Fruit fly (Drosophila melanogaster) whole organism, embryonic: ENCODE data around the gene bib.
A peak's percentile ranks its signal among the peaks of the same experiment; 100 is the strongest.

Experiments used
- Blimp-1 ChIP-seq: fragments of 200-800 bp; sonication (Bioruptor generic); optimal IDR thresholded peaks from 3 replicates; lab custom pipeline; 2018; ENCODE audit warnings: missing biosample characterization, missing genetic modification characterization, mild to moderate bottlenecking, moderate library complexity, missing genetic modification reagents
- Bteb2 ChIP-seq: fragments of 200-800 bp; sonication (Bioruptor generic); optimal IDR thresholded peaks from 2 replicates; lab custom pipeline; 2016; ENCODE audit warnings: missing biosample characterization, missing genetic modification characterization
- CG11093 ChIP-seq: fragments of 200-800 bp; sonication (Bioruptor generic); IDR thresholded peaks from 3 replicates; pipeline ENCODE4 v1.3.6; 2022; ENCODE audit warnings: missing biosample characterization, missing genetic modification characterization
- CG11723 ChIP-seq: fragments of 200-800 bp; sonication (Bioruptor generic); optimal IDR thresholded peaks from 2 replicates; lab custom pipeline; 2017; ENCODE audit warnings: missing biosample characterization, mild to moderate bottlenecking, missing genetic modification characterization
- CG12299 ChIP-seq: fragments of 200-800 bp; sonication (Bioruptor generic); optimal IDR thresholded peaks from 2 replicates; lab custom pipeline; 2018; ENCODE audit warnings: missing biosample characterization, mild to moderate bottlenecking, missing genetic modification characterization
- CG14710 ChIP-seq: fragments of 200-800 bp; sonication (Bioruptor generic); optimal IDR thresholded peaks from 3 replicates; lab custom pipeline; 2019; ENCODE audit warnings: missing biosample characterization, mild to moderate bottlenecking, missing genetic modification characterization, moderate library complexity
- CG14860 ChIP-seq: fragments of 200-800 bp; sonication (Bioruptor generic); IDR thresholded peaks from 3 replicates; pipeline ENCODE4 v1.3.6; 2022; ENCODE audit warnings: missing biosample characterization, missing genetic modification characterization; ENCODE audit not compliant: partially characterized antibody
- CG1529 ChIP-seq: fragments of 200-800 bp; sonication (Bioruptor generic); optimal IDR thresholded peaks from 3 replicates; lab custom pipeline; 2018; ENCODE audit warnings: missing biosample characterization, missing genetic modification characterization
- CG17186 ChIP-seq: fragments of 200-800 bp; sonication (Bioruptor generic); optimal IDR thresholded peaks from 3 replicates; lab custom pipeline; 2017; ENCODE audit warnings: missing biosample characterization, missing genetic modification reagents, missing genetic modification characterization
- CG17612 ChIP-seq: fragments of 200-800 bp; sonication (Bioruptor generic); IDR thresholded peaks from 2 replicates; pipeline ENCODE4 v1.3.6; 2022; ENCODE audit warnings: missing biosample characterization, missing genetic modification characterization
- CG17912 ChIP-seq: fragments of 200-800 bp; sonication (Bioruptor generic); optimal IDR thresholded peaks from 2 replicates; lab custom pipeline; 2018; ENCODE audit warnings: missing biosample characterization, mild to moderate bottlenecking, missing genetic modification characterization
- CG2116 ChIP-seq: fragments of 200-800 bp; sonication (Bioruptor generic); optimal IDR thresholded peaks from 3 replicates; lab custom pipeline; 2018; ENCODE audit warnings: missing biosample characterization, mild to moderate bottlenecking, missing genetic modification characterization
- CG2889 ChIP-seq: fragments of 200-800 bp; sonication (Bioruptor generic); IDR thresholded peaks from 3 replicates; pipeline ENCODE4 v1.3.6; 2022; ENCODE audit warnings: missing biosample characterization, missing genetic modification characterization
- CG4360 ChIP-seq: fragments of 200-800 bp; sonication (Bioruptor generic); IDR thresholded peaks from 2 replicates; pipeline ENCODE4 v1.3.6; 2022; ENCODE audit warnings: missing biosample characterization, missing genetic modification characterization
- CG4404 ChIP-seq: fragments of 200-800 bp; sonication (Bioruptor generic); IDR thresholded peaks from 2 replicates; pipeline ENCODE4 v1.3.6; 2022; ENCODE audit warnings: missing biosample characterization, missing genetic modification characterization
- CG4854 ChIP-seq: fragments of 200-800 bp; sonication (Bioruptor generic); optimal IDR thresholded peaks from 2 replicates; lab custom pipeline; 2016; ENCODE audit warnings: missing biosample characterization, missing genetic modification characterization, inconsistent platforms
- CG9609 ChIP-seq: fragments of 200-800 bp; sonication (Bioruptor generic); optimal IDR thresholded peaks from 3 replicates; lab custom pipeline; 2016; ENCODE audit warnings: missing biosample characterization, missing genetic modification characterization
- Dip2 ChIP-seq: fragments of 200-800 bp; sonication (Bioruptor generic); IDR thresholded peaks from 2 replicates; pipeline ENCODE4 v1.3.6; 2022; ENCODE audit warnings: missing biosample characterization, missing genetic modification characterization
- Dp ChIP-seq: fragments of 200-800 bp; sonication (Bioruptor generic); optimal IDR thresholded peaks from 2 replicates; lab custom pipeline; 2018; ENCODE audit warnings: missing biosample characterization, mild to moderate bottlenecking, missing genetic modification characterization, moderate library complexity
- Drgx ChIP-seq: fragments of 200-800 bp; sonication (Bioruptor generic); IDR thresholded peaks from 2 replicates; pipeline ENCODE4 v1.3.6; 2022; ENCODE audit warnings: missing biosample characterization, missing genetic modification characterization
- E2f1 ChIP-seq: fragments of 200-800 bp; sonication (Bioruptor generic); IDR thresholded peaks from 2 replicates; pipeline ENCODE4 v1.3.6; 2022; ENCODE audit warnings: missing biosample characterization, missing genetic modification characterization
- Eip74EF ChIP-seq, 2 experiments: fragments of 200-800 bp in 1 of 2; fragments of >200 bp in 1 of 2; sonication (Bioruptor generic) in 1 of 2; optimal IDR thresholded peaks; 2 replicates each; lab custom pipeline; 2017 to 2019; ENCODE audit warnings: missing biosample characterization in 2 of 2, missing genetic modification characterization in 2 of 2, mild to moderate bottlenecking in 1 of 2, moderate library complexity in 1 of 2
- GATAe ChIP-seq: fragments of 200-800 bp; sonication (Bioruptor generic); conservative IDR thresholded peaks from 2 replicates; pipeline ENCODE4 v1.3.6; 2022; ENCODE audit warnings: missing biosample characterization, missing genetic modification characterization
- Hr3 ChIP-seq: fragments of 200-800 bp; sonication (Bioruptor generic); optimal IDR thresholded peaks from 3 replicates; lab custom pipeline; 2016; ENCODE audit warnings: missing biosample characterization, missing genetic modification characterization
- Max ChIP-seq: fragments of 200-800 bp; sonication (Bioruptor generic); optimal IDR thresholded peaks from 2 replicates; lab custom pipeline; 2016; ENCODE audit warnings: missing biosample characterization, mild to moderate bottlenecking, missing genetic modification characterization
- Mes4 ChIP-seq: fragments of 200-800 bp; sonication (Bioruptor generic); optimal IDR thresholded peaks from 2 replicates; lab custom pipeline; 2016; ENCODE audit warnings: missing biosample characterization, missing genetic modification characterization
- PHDP ChIP-seq: fragments of 200-800 bp; sonication (Bioruptor generic); optimal IDR thresholded peaks from 3 replicates; lab custom pipeline; 2018; ENCODE audit warnings: missing biosample characterization, mild to moderate bottlenecking, missing genetic modification characterization, moderate library complexity
- Pdp1 ChIP-seq, 2 experiments: fragments of 200-800 bp; sonication (Bioruptor generic); optimal IDR thresholded peaks; 3 replicates each; lab custom pipeline; 2016; ENCODE audit warnings: missing biosample characterization in 2 of 2, missing genetic modification characterization in 2 of 2, mild to moderate bottlenecking in 1 of 2, moderate library complexity in 1 of 2
- Spps ChIP-seq: fragments of 200-800 bp; sonication (Bioruptor generic); optimal IDR thresholded peaks from 2 replicates; lab custom pipeline; 2018; ENCODE audit warnings: missing biosample characterization, mild to moderate bottlenecking, missing genetic modification characterization
- Sry-δ ChIP-seq: fragments of 200-800 bp; sonication (Bioruptor generic); optimal IDR thresholded peaks from 2 replicates; lab custom pipeline; 2016; ENCODE audit warnings: missing biosample characterization, missing genetic modification characterization
- Taf1 ChIP-seq: fragments of 200-800 bp; sonication (Bioruptor generic); IDR thresholded peaks from 2 replicates; pipeline ENCODE4 v1.3.6; 2022; ENCODE audit warnings: missing biosample characterization, missing genetic modification characterization
- Tbp ChIP-seq: fragments of >200 bp; optimal IDR thresholded peaks from 2 replicates; lab custom pipeline; 2018; ENCODE audit warnings: missing biosample characterization, missing genetic modification characterization
- ab ChIP-seq: fragments of 200-800 bp; sonication (Bioruptor generic); optimal IDR thresholded peaks from 2 replicates; lab custom pipeline; 2016; ENCODE audit warnings: missing biosample characterization, missing genetic modification characterization
- bcd ChIP-seq: fragments of 200-800 bp; sonication (Bioruptor generic); optimal IDR thresholded peaks from 2 replicates; lab custom pipeline; 2017; ENCODE audit warnings: missing biosample characterization, mild to moderate bottlenecking, missing genetic modification characterization
- chif ChIP-seq, 2 experiments: fragments of 200-800 bp; sonication (Bioruptor generic); optimal IDR thresholded peaks; 3 replicates each; lab custom pipeline; 2016; ENCODE audit warnings: missing biosample characterization in 2 of 2, missing genetic modification characterization in 2 of 2
- dmrt99B ChIP-seq: fragments of 200-800 bp; sonication (Bioruptor generic); optimal IDR thresholded peaks from 2 replicates; lab custom pipeline; 2018; ENCODE audit warnings: missing biosample characterization, mild to moderate bottlenecking, missing genetic modification characterization, moderate library complexity
- dpn ChIP-seq, 2 experiments: fragments of 200-800 bp; sonication (Bioruptor generic); optimal IDR thresholded peaks; 3 replicates each; lab custom pipeline; 2016; ENCODE audit warnings: missing biosample characterization in 2 of 2, missing genetic modification characterization in 2 of 2
- dysf ChIP-seq: fragments of 200-800 bp; sonication (Bioruptor generic); IDR thresholded peaks from 3 replicates; pipeline ENCODE4 v1.3.6; 2022; ENCODE audit warnings: missing biosample characterization, missing genetic modification characterization
- hb ChIP-seq: fragments of 200-800 bp; sonication (Bioruptor generic); IDR thresholded peaks from 3 replicates; pipeline ENCODE4 v1.3.6; 2022; ENCODE audit warnings: missing biosample characterization, missing genetic modification characterization; ENCODE audit not compliant: partially characterized antibody
- her ChIP-seq: fragments of 200-800 bp; sonication (Bioruptor generic); optimal IDR thresholded peaks from 2 replicates; lab custom pipeline; 2016; ENCODE audit warnings: missing biosample characterization, missing genetic modification characterization
- insv ChIP-seq, 2 experiments: fragments of 200-800 bp; sonication (Bioruptor generic); optimal IDR thresholded peaks; 3 replicates each; lab custom pipeline; 2016 to 2018; ENCODE audit warnings: missing biosample characterization in 2 of 2, missing genetic modification characterization in 2 of 2
- kah ChIP-seq: fragments of 200-800 bp; sonication (Bioruptor generic); optimal IDR thresholded peaks from 2 replicates; lab custom pipeline; 2018; ENCODE audit warnings: missing biosample characterization, mild to moderate bottlenecking, missing genetic modification characterization
- oc ChIP-seq: fragments of 200-800 bp; sonication (Bioruptor generic); optimal IDR thresholded peaks from 2 replicates; lab custom pipeline; 2018; ENCODE audit warnings: missing biosample characterization, mild to moderate bottlenecking, missing genetic modification characterization, moderate library complexity
- otp ChIP-seq: fragments of 200-800 bp; sonication (Bioruptor generic); IDR thresholded peaks from 3 replicates; pipeline ENCODE4, ENCODE4 v1.3.6; 2022; ENCODE audit warnings: missing biosample characterization, missing genetic modification characterization
- schlank ChIP-seq: fragments of 200-800 bp; sonication (Bioruptor generic); optimal IDR thresholded peaks from 2 replicates; lab custom pipeline; 2018; ENCODE audit warnings: missing biosample characterization, mild to moderate bottlenecking, missing genetic modification characterization
- sd ChIP-seq: fragments of 200-800 bp; sonication (Bioruptor generic); optimal IDR thresholded peaks from 3 replicates; lab custom pipeline; 2018; ENCODE audit warnings: missing biosample characterization, mild to moderate bottlenecking, missing genetic modification characterization, moderate library complexity
- seq ChIP-seq: fragments of 200-800 bp; sonication (Bioruptor generic); IDR thresholded peaks from 2 replicates; pipeline ENCODE4 v1.3.6; 2022; ENCODE audit warnings: missing biosample characterization, missing genetic modification characterization
- sima ChIP-seq: fragments of 200-800 bp; sonication (Bioruptor generic); optimal IDR thresholded peaks from 2 replicates; lab custom pipeline; 2016; ENCODE audit warnings: missing biosample characterization, missing genetic modification characterization
- stc ChIP-seq: fragments of 200-800 bp; sonication (Bioruptor generic); IDR thresholded peaks from 2 replicates; pipeline ENCODE4 v1.3.6; 2022; ENCODE audit warnings: missing biosample characterization, missing genetic modification characterization
- tup ChIP-seq: fragments of 200-800 bp; sonication (Bioruptor generic); optimal IDR thresholded peaks from 2 replicates; lab custom pipeline; 2016; ENCODE audit warnings: missing biosample characterization, mild to moderate bottlenecking, missing genetic modification characterization, moderate library complexity

The bib gene

dm6 chr2L:9938631-9939256, 45.7 kb upstream of the bib start, which contains the start of the genes Datp and CG4619 (continued):
- TF ChIP-seq Dp (peak; percentile 17), GATAe (GFP tag; lab: Robert Waterston, UW) (no peak), CG4404 (GFP tag; lab: Robert Waterston, UW) (peak; percentile 40), Eip74EF (GFP tag; optimal IDR thresholded peaks at IDR 0.05; lab: Kevin White, UChicago) (no peak), her (peak; percentile 54), CG14860 (GFP tag; lab: Robert Waterston, UW) (0 out of 3 replicates have a peak, but pooled peaks have one; percentile 7), E2f1 (GFP tag; lab: Robert Waterston, UW) (no peak), Sry-δ (GFP tag; lab: Kevin White, UChicago) (peak; percentile 30), Pdp1 (GFP tag; optimal IDR thresholded peaks at IDR 0.05; lab: Kevin White, UChicago) (peak; percentile 12 to 95), Tbp (GFP tag; lab: Kevin White, UChicago) (no peak), CG17186 (GFP tag; lab: Kevin White, UChicago) (peak; percentile 40), CG2889 (GFP tag; lab: Robert Waterston, UW) (0 out of 3 replicates have a peak, but pooled peaks have one; percentile 6), seq (GFP tag; lab: Robert Waterston, UW) (no peak), ab (no peak), CG2116 (GFP tag; lab: Kevin White, UChicago) (peak; percentile 29), Blimp-1 (GFP tag; lab: Kevin White, UChicago) (no peak), Spps (tag; lab: Kevin White, UChicago) (no peak), CG9609 (peak; percentile 51), stc (GFP tag; lab: Robert Waterston, UW) (no peak), Max (GFP tag; lab: Kevin White, UChicago) (peak; percentile 46), CG4854 (GFP tag; lab: Kevin White, UChicago) (peak; percentile 16), Dip2 (GFP tag; lab: Robert Waterston, UW) (no peak), Bteb2 (GFP tag; lab: Kevin White, UChicago) (no peak), Hr3 (GFP tag; lab: Kevin White, UChicago) (no peak), CG11723 (GFP tag; lab: Kevin White, UChicago) (no peak), Taf1 (GFP tag; lab: Robert Waterston, UW) (peak; percentile 33; the same call in 1 of the 2 replicates), CG14710 (tag; lab: Kevin White, UChicago) (peak; percentile 37), insv (GFP tag; optimal IDR thresholded peaks at IDR 0.05; lab: Kevin White, UChicago) (no peak), CG17912 (GFP tag; lab: Kevin White, UChicago) (peak; percentile 56), sd (no peak), PHDP (tag; lab: Kevin White, UChicago) (no peak), schlank (tag; lab: Kevin White, UChicago) (no peak), dpn (GFP tag; optimal IDR thresholded peaks at IDR 0.05; lab: Kevin White, UChicago) (peak; percentile 63 to 66), Mes4 (GFP tag; lab: Kevin White, UChicago) (no peak), oc (tag; lab: Kevin White, UChicago) (no peak), sima (GFP tag; lab: Kevin White, UChicago) (no peak), otp (GFP tag; lab: Robert Waterston, UW) (no peak), kah (GFP tag; lab: Kevin White, UChicago) (peak; percentile 97), tup (GFP tag; lab: Kevin White, UChicago) (no peak), hb (GFP tag; lab: Robert Waterston, UW) (no peak), CG1529 (no peak), chif (GFP tag; optimal IDR thresholded peaks at IDR 0.05; lab: Kevin White, UChicago) (peak in 1 of 2 experiments; percentile 16), CG12299 (tag; lab: Kevin White, UChicago) (no peak), CG17612 (GFP tag; lab: Robert Waterston, UW) (no peak), CG4360 (GFP tag; lab: Robert Waterston, UW) (peak; percentile 64), bcd (GFP tag; lab: Kevin White, UChicago) (peak; percentile 30), CG11093 (GFP tag; lab: Robert Waterston, UW) (no peak), dysf (GFP tag; lab: Robert Waterston, UW) (peak; percentile 55; the same call in 2 of the 3 replicates), Drgx (peak; percentile 36; the same call in 1 of the 2 replicates), dmrt99B (tag; lab: Kevin White, UChicago) (no peak)
